Fruit fly (Drosophila melanogaster) whole organism, embryonic: ENCODE data around the gene CG5973.

Experiments used
- Adf1 ChIP-seq: fragments of 200-800 bp; sonication (Bioruptor generic); IDR thresholded peaks from 2 replicates; pipeline ENCODE4 v1.3.6; 2022; ENCODE audit warnings: missing biosample characterization, missing genetic modification characterization
- Atf6 ChIP-seq: fragments of 200-800 bp; sonication (Bioruptor generic); IDR thresholded peaks from 2 replicates; pipeline ENCODE4 v1.3.6; 2022; ENCODE audit warnings: missing biosample characterization, missing genetic modification characterization
- B-H2 ChIP-seq: fragments of 200-800 bp; sonication (Bioruptor generic); optimal IDR thresholded peaks from 2 replicates; lab custom pipeline; 2018; ENCODE audit warnings: missing biosample characterization, mild to moderate bottlenecking, missing genetic modification characterization
- Blimp-1 ChIP-seq: fragments of 200-800 bp; sonication (Bioruptor generic); optimal IDR thresholded peaks from 3 replicates; lab custom pipeline; 2018; ENCODE audit warnings: missing biosample characterization, missing genetic modification characterization, mild to moderate bottlenecking, moderate library complexity, missing genetic modification reagents
- CG12219 ChIP-seq: fragments of 200-800 bp; sonication (Bioruptor generic); optimal IDR thresholded peaks from 3 replicates; lab custom pipeline; 2018; ENCODE audit warnings: missing biosample characterization, mild to moderate bottlenecking, missing genetic modification characterization
- CG12769 ChIP-seq: fragments of 200-800 bp; sonication (Bioruptor generic); optimal IDR thresholded peaks from 2 replicates; lab custom pipeline; 2019; ENCODE audit warnings: missing biosample characterization, mild to moderate bottlenecking, missing genetic modification characterization, moderate library complexity
- CG13424 ChIP-seq: fragments of 200-800 bp; sonication (Bioruptor generic); optimal IDR thresholded peaks from 2 replicates; lab custom pipeline; 2019; ENCODE audit warnings: missing biosample characterization, mild to moderate bottlenecking, missing genetic modification characterization, moderate library complexity
- CG13624 ChIP-seq: fragments of 200-800 bp; sonication (Bioruptor generic); optimal IDR thresholded peaks from 2 replicates; lab custom pipeline; 2016; ENCODE audit warnings: missing biosample characterization, missing genetic modification characterization
- CG13894 ChIP-seq: fragments of 200-800 bp; sonication (Bioruptor generic); optimal IDR thresholded peaks from 3 replicates; lab custom pipeline; 2018; ENCODE audit warnings: missing biosample characterization, mild to moderate bottlenecking, missing genetic modification characterization, moderate library complexity
- CG15073 ChIP-seq: fragments of 200-800 bp; sonication (Bioruptor generic); optimal IDR thresholded peaks from 2 replicates; lab custom pipeline; 2016; ENCODE audit warnings: missing biosample characterization, missing genetic modification characterization
- CG1602 ChIP-seq: fragments of 200-800 bp; sonication (Bioruptor generic); optimal IDR thresholded peaks from 3 replicates; lab custom pipeline; 2016; ENCODE audit warnings: missing biosample characterization, missing genetic modification characterization
- CG1647 ChIP-seq: fragments of 200-800 bp; sonication (Bioruptor generic); optimal IDR thresholded peaks from 3 replicates; lab custom pipeline; 2016; ENCODE audit warnings: missing biosample characterization, missing genetic modification characterization
- CG30431 ChIP-seq: fragments of 200-800 bp; sonication (Bioruptor generic); optimal IDR thresholded peaks from 2 replicates; lab custom pipeline; 2017; ENCODE audit warnings: missing biosample characterization, missing genetic modification characterization
- CG3065 ChIP-seq: fragments of 200-800 bp; sonication (Bioruptor generic); optimal IDR thresholded peaks from 2 replicates; lab custom pipeline; 2016; ENCODE audit warnings: missing biosample characterization, missing genetic modification characterization
- CG34224 ChIP-seq: fragments of 200-800 bp; sonication (Bioruptor generic); IDR thresholded peaks from 3 replicates; pipeline ENCODE4 v1.3.6; 2022; ENCODE audit warnings: missing biosample characterization, missing genetic modification characterization; ENCODE audit not compliant: partially characterized antibody
- CG3838 ChIP-seq: fragments of 200-800 bp; sonication (Bioruptor generic); optimal IDR thresholded peaks from 3 replicates; lab custom pipeline; 2016; ENCODE audit warnings: missing biosample characterization, missing genetic modification characterization
- CG6175 ChIP-seq: fragments of 200-800 bp; sonication (Bioruptor generic); IDR thresholded peaks from 3 replicates; pipeline ENCODE4 v1.3.6; 2022; ENCODE audit warnings: missing biosample characterization, missing genetic modification characterization
- CG6689 ChIP-seq: fragments of 200-800 bp; sonication (Bioruptor generic); IDR thresholded peaks from 2 replicates; pipeline ENCODE4 v1.3.6; 2022; ENCODE audit warnings: missing biosample characterization, missing genetic modification characterization
- CG8290 ChIP-seq, 3 experiments: fragments of 200-800 bp; sonication (Bioruptor generic); optimal IDR thresholded peaks; 2 replicates each; lab custom pipeline; 2016 to 2019; ENCODE audit warnings: missing biosample characterization in 3 of 3, missing genetic modification characterization in 3 of 3, mild to moderate bottlenecking in 2 of 3, moderate library complexity in 1 of 3
- CG9727 ChIP-seq: fragments of 200-800 bp; sonication (Bioruptor generic); optimal IDR thresholded peaks from 3 replicates; lab custom pipeline; 2017; ENCODE audit warnings: missing biosample characterization, mild to moderate bottlenecking, missing genetic modification characterization
- D19A ChIP-seq: fragments of 200-800 bp; optimal IDR thresholded peaks from 3 replicates; lab custom pipeline; 2019; ENCODE audit warnings: missing biosample characterization, mild to moderate bottlenecking, missing genetic modification characterization, moderate library complexity
- Doc2 ChIP-seq: fragments of 200-800 bp; sonication (Bioruptor generic); IDR thresholded peaks from 2 replicates; pipeline ENCODE4 v1.3.6; 2022; ENCODE audit warnings: missing biosample characterization, missing genetic modification characterization
- E2f1 ChIP-seq: fragments of 200-800 bp; sonication (Bioruptor generic); IDR thresholded peaks from 2 replicates; pipeline ENCODE4 v1.3.6; 2022; ENCODE audit warnings: missing biosample characterization, missing genetic modification characterization
- E2f2 ChIP-seq: fragments of 200-800 bp; sonication (Bioruptor generic); IDR thresholded peaks from 2 replicates; pipeline ENCODE4 v1.3.6; 2022; ENCODE audit warnings: missing biosample characterization, missing genetic modification characterization
- HLH54F ChIP-seq: fragments of 200-800 bp; sonication (Bioruptor generic); optimal IDR thresholded peaks from 3 replicates; lab custom pipeline; 2016; ENCODE audit warnings: missing biosample characterization, missing genetic modification characterization
- Hand ChIP-seq: fragments of 200-800 bp; sonication (Bioruptor generic); optimal IDR thresholded peaks from 2 replicates; lab custom pipeline; 2017; ENCODE audit warnings: mild to moderate bottlenecking, missing biosample characterization, missing genetic modification reagents, missing genetic modification characterization
- Med ChIP-seq: fragments of 200-800 bp; sonication (Bioruptor generic); peaks from one replicate; lab custom pipeline; 2016; ENCODE audit warnings: missing biosample characterization, missing genetic modification characterization, mild to moderate bottlenecking, inconsistent platforms, moderate library complexity
- Meics ChIP-seq: fragments of 200-800 bp; sonication (Bioruptor generic); optimal IDR thresholded peaks from 2 replicates; lab custom pipeline; 2017; ENCODE audit warnings: missing biosample characterization, mild to moderate bottlenecking, missing genetic modification characterization
- NFAT ChIP-seq: fragments of 200-800 bp; sonication (Bioruptor generic); IDR thresholded peaks from 2 replicates; pipeline ENCODE4 v1.3.6; 2022; ENCODE audit warnings: missing biosample characterization, missing genetic modification characterization
- Optix ChIP-seq: fragments of 200-800 bp; sonication (Bioruptor generic); IDR thresholded peaks from 3 replicates; pipeline ENCODE4 v1.3.6; 2022; ENCODE audit warnings: missing biosample characterization, missing genetic modification characterization
- Ravus ChIP-seq: fragments of 200-800 bp; sonication (Bioruptor generic); IDR thresholded peaks from 2 replicates; pipeline ENCODE4 v1.3.6; 2022; ENCODE audit warnings: missing biosample characterization, missing genetic modification characterization
- Side ChIP-seq: fragments of 200-800 bp; sonication (Bioruptor generic); optimal IDR thresholded peaks from 2 replicates; lab custom pipeline; 2016; ENCODE audit warnings: missing biosample characterization, missing genetic modification characterization
- Sox102F ChIP-seq: fragments of 200-800 bp; sonication (Bioruptor generic); optimal IDR thresholded peaks from 2 replicates; lab custom pipeline; 2018; ENCODE audit warnings: missing biosample characterization, mild to moderate bottlenecking, missing genetic modification characterization, moderate library complexity
- Ssrp ChIP-seq: fragments of 200-800 bp; sonication (Bioruptor generic); optimal IDR thresholded peaks from 2 replicates; lab custom pipeline; 2018; ENCODE audit warnings: missing biosample characterization, mild to moderate bottlenecking, missing genetic modification characterization, moderate library complexity
- Xbp1 ChIP-seq: fragments of 200-800 bp; sonication (Bioruptor generic); optimal IDR thresholded peaks from 3 replicates; lab custom pipeline; 2016; ENCODE audit warnings: missing biosample characterization, mild to moderate bottlenecking, missing genetic modification characterization
- al ChIP-seq: fragments of 200-800 bp; sonication (Bioruptor generic); IDR thresholded peaks from 2 replicates; pipeline ENCODE4 v1.3.6; 2022; ENCODE audit warnings: missing biosample characterization, missing genetic modification characterization
- aop ChIP-seq: fragments of 200-800 bp; sonication (Bioruptor generic); IDR thresholded peaks from 2 replicates; pipeline ENCODE4 v1.3.6; 2022; ENCODE audit warnings: missing biosample characterization, missing genetic modification characterization
- cato ChIP-seq: fragments of 200-800 bp; sonication (Bioruptor generic); optimal IDR thresholded peaks from 2 replicates; lab custom pipeline; 2016; ENCODE audit warnings: missing biosample characterization, missing genetic modification characterization, borderline replicate concordance
- dysf ChIP-seq: fragments of 200-800 bp; sonication (Bioruptor generic); IDR thresholded peaks from 3 replicates; pipeline ENCODE4 v1.3.6; 2022; ENCODE audit warnings: missing biosample characterization, missing genetic modification characterization
- fru ChIP-seq: fragments of >200 bp; optimal IDR thresholded peaks from 2 replicates; lab custom pipeline; 2017
- gro ChIP-seq: fragments of 200-800 bp; sonication (Bioruptor generic); optimal IDR thresholded peaks from 2 replicates; lab custom pipeline; 2016; ENCODE audit warnings: missing biosample characterization, missing genetic modification characterization
- kah ChIP-seq: fragments of 200-800 bp; sonication (Bioruptor generic); optimal IDR thresholded peaks from 2 replicates; lab custom pipeline; 2018; ENCODE audit warnings: missing biosample characterization, mild to moderate bottlenecking, missing genetic modification characterization
- ken ChIP-seq: fragments of 200-800 bp; sonication (Bioruptor generic); IDR thresholded peaks from 3 replicates; pipeline ENCODE4 v1.3.6; 2022; ENCODE audit warnings: missing biosample characterization, missing genetic modification characterization
- klu ChIP-seq: fragments of 200-800 bp; sonication (Bioruptor generic); IDR thresholded peaks from 2 replicates; pipeline ENCODE4 v1.3.6; 2022; ENCODE audit warnings: missing biosample characterization, missing genetic modification characterization
- nerfin-2 ChIP-seq: fragments of 200-800 bp; sonication (Bioruptor generic); IDR thresholded peaks from 2 replicates; pipeline ENCODE4 v1.3.6; 2022; ENCODE audit warnings: missing biosample characterization, missing genetic modification characterization; ENCODE audit not compliant: partially characterized antibody
- otp ChIP-seq: fragments of 200-800 bp; sonication (Bioruptor generic); IDR thresholded peaks from 3 replicates; pipeline ENCODE4, ENCODE4 v1.3.6; 2022; ENCODE audit warnings: missing biosample characterization, missing genetic modification characterization
- prd ChIP-seq, 3 experiments: fragments of >200 bp in 2 of 3; fragments of 200-800 bp in 1 of 3; sonication (Bioruptor generic) in 1 of 3; optimal IDR thresholded peaks in 2 of 3; IDR thresholded peaks in 1 of 3; 2 replicates in 2 of 3; 3 replicates in 1 of 3; pipeline versions ENCODE4 v1.3.6 to Lab custom; 2017 to 2022; ENCODE audit warnings: missing biosample characterization in 1 of 3, missing genetic modification characterization in 1 of 3
- repo ChIP-seq: fragments of 200-800 bp; sonication (Bioruptor generic); optimal IDR thresholded peaks from 2 replicates; lab custom pipeline; 2016; ENCODE audit warnings: missing biosample characterization, missing genetic modification characterization
- ro ChIP-seq: fragments of 200-800 bp; sonication (Bioruptor generic); IDR thresholded peaks from 2 replicates; pipeline ENCODE4 v1.3.6; 2022; ENCODE audit warnings: missing biosample characterization, missing genetic modification characterization
- wor ChIP-seq: fragments of 200-800 bp; sonication (Bioruptor generic); IDR thresholded peaks from 2 replicates; pipeline ENCODE4 v1.3.6; 2022; ENCODE audit warnings: missing biosample characterization, missing genetic modification characterization

The CG5973 gene

DNA sequence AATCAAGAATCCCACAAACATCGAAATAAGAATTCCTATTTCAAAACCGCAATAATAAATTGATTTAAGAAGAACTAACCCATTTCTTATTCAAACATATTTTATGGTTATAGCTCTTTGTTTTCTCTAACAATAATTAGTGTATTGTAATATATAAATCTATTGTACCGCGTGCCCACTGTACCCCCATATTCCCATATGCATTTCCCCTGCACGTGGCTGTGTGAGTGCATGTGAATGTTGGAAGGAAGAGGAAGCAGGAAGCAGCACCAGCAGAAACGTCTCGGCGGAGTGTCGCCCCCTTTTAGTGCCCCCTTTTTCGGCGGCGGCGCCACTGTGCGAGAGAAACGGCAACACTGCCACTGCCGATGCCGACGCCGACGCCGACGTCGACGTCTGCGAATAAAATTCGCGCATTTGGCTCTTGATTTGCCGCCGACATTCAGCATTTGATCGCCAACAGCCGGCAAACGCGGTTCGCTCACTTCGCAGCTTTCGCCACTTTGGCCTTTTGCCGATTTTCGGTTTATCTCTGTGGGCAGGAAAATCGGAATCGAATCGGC, 13.9 kb upstream of the CG5973 start (continued):
- peak; percentile 22; the same call in 1 of the 3 replicates for TF ChIP-seq CG34224
- TF ChIP-seq D19A = no peak
- TF ChIP-seq wor (GFP tag; lab: Robert Waterston, UW) = no peak
- peak; percentile 56 for TF ChIP-seq B-H2
- peak; percentile 32 for TF ChIP-seq Xbp1
- TF ChIP-seq Blimp-1 = peak; percentile 45
- TF ChIP-seq prd (optimal IDR thresholded peaks at IDR 0.05; lab: Kevin White, UChicago) = no peak
- TF ChIP-seq prd (GFP tag; IDR thresholded peaks at IDR 0.05; lab: Robert Waterston, UW) = peak; percentile 67
- TF ChIP-seq dysf (GFP tag; lab: Robert Waterston, UW) = peak; percentile 52; the same call in 2 of the 3 replicates
- 0 out of 2 replicates have a peak, but pooled peaks have one; percentile 15 for TF ChIP-seq E2f2 (GFP tag; lab: Robert Waterston, UW)
- no peak for TF ChIP-seq kah
- TF ChIP-seq Optix = 0 out of 3 replicates have a peak, but pooled peaks have one; percentile 42
- TF ChIP-seq nerfin-2 (GFP tag; lab: Robert Waterston, UW) = no peak
- no peak for TF ChIP-seq repo
- TF ChIP-seq CG13624 (GFP tag; lab: Kevin White, UChicago) = no peak
- TF ChIP-seq CG30431 = peak; percentile 23
- 0 out of 2 replicates have a peak, but pooled peaks have one; percentile 26 for TF ChIP-seq Atf6 (GFP tag; lab: Robert Waterston, UW)
- TF ChIP-seq Ravus (GFP tag; lab: Robert Waterston, UW) = peak; percentile 28
- no peak for TF ChIP-seq gro (GFP tag; lab: Kevin White, UChicago)
- no peak for TF ChIP-seq cato (GFP tag; lab: Kevin White, UChicago)
- TF ChIP-seq HLH54F (GFP tag; lab: Kevin White, UChicago) = peak; percentile 46
- TF ChIP-seq Doc2 = no peak
- peak; percentile 40 for TF ChIP-seq CG13894 (tag; lab: Kevin White, UChicago)
- TF ChIP-seq Hand = peak; percentile 11
- no peak for TF ChIP-seq CG3065 (GFP tag; lab: Kevin White, UChicago)
- no peak for TF ChIP-seq CG6175 (GFP tag; lab: Robert Waterston, UW)
- 0 out of 3 replicates have a peak, but pooled peaks have one; percentile 46 for TF ChIP-seq ken (GFP tag; lab: Robert Waterston, UW)
- no peak for TF ChIP-seq ro (GFP tag; lab: Robert Waterston, UW)
- peak; percentile 35; the same call in 1 of the 2 replicates for TF ChIP-seq aop (GFP tag; lab: Robert Waterston, UW)
- peak; percentile 92 for TF ChIP-seq Med (GFP tag; lab: Kevin White, UChicago)
- TF ChIP-seq Adf1 (GFP tag; lab: Robert Waterston, UW) = peak; percentile 94
- no peak for TF ChIP-seq CG8290 (GFP tag; optimal IDR thresholded peaks at IDR 0.05; lab: Kevin White, UChicago)
- TF ChIP-seq CG8290 (tag; optimal IDR thresholded peaks at IDR 0.05; lab: Kevin White, UChicago) = peak in 1 of 2 experiments; percentile 62
- TF ChIP-seq E2f1 (GFP tag; lab: Robert Waterston, UW) = 0 out of 2 replicates have a peak, but pooled peaks have one; percentile 30
- no peak; the same call in 2 of the 3 replicates for TF ChIP-seq otp (GFP tag; lab: Robert Waterston, UW)
- peak; percentile 36 for TF ChIP-seq CG13424 (tag; lab: Kevin White, UChicago)
- TF ChIP-seq CG6689 (GFP tag; lab: Robert Waterston, UW) = peak; percentile 18; the same call in 1 of the 2 replicates
- TF ChIP-seq Sox102F (GFP tag; lab: Kevin White, UChicago) = peak; percentile 10
- TF ChIP-seq CG9727 (GFP tag; lab: Kevin White, UChicago) = peak; percentile 37
- peak; percentile 4 for TF ChIP-seq CG1647 (GFP tag; lab: Kevin White, UChicago)
- no peak for TF ChIP-seq CG3838 (GFP tag; lab: Kevin White, UChicago)
- TF ChIP-seq CG12219 = peak; percentile 4
- TF ChIP-seq Ssrp (tag; lab: Kevin White, UChicago) = no peak
- peak; percentile 39 for TF ChIP-seq Meics (GFP tag; lab: Kevin White, UChicago)
- TF ChIP-seq fru (lab: Kevin White, UChicago) = no peak
- TF ChIP-seq Side (GFP tag; lab: Kevin White, UChicago) = peak; percentile 4
- peak; percentile 54; the same call in 1 of the 2 replicates for TF ChIP-seq al (GFP tag; lab: Robert Waterston, UW)
- TF ChIP-seq klu (GFP tag; lab: Robert Waterston, UW) = no peak
- TF ChIP-seq CG1602 (GFP tag; lab: Kevin White, UChicago) = no peak
- peak; percentile 50 for TF ChIP-seq CG12769 (tag; lab: Kevin White, UChicago)
- TF ChIP-seq CG15073 = no peak
- peak; percentile 69 for TF ChIP-seq NFAT
